Worm (Caenorhabditis elegans): ENCODE measurements around the gene sre-5.

Gene sre-5

DNA sequence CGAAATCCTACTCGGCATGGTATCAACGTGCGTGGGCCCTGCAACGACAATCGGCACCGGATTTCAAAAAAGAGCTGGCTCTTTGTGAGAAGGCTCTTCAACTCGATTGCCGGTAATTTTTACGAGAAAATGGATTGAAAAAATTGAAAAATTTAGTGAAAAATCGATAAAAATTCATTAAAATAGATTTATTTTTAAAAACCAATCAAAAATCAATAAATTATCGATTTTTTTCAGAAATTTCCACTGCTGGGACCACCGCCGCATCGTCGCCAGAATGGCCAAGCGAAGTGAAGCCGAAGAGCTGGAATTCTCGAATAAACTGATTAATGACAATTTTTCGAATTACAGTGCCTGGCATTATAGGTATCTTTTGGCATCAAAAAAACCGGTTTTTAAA is 37.1 kb upstream of the sre-5 start:
- TF ChIP-seq elt-1 (tag; optimal IDR thresholded peaks at IDR 0.05; ENCODE audit: borderline replicate concordance, insufficient read depth) (no peak), nhr-28 (tag; optimal IDR thresholded peaks at IDR 0.05) (no peak), mab-5 (tag; optimal IDR thresholded peaks at IDR 0.05) (no peak), sem-2 (GFP tag; optimal IDR thresholded peaks at IDR 0.05) (no peak), lin-13 (tag; optimal IDR thresholded peaks at IDR 0.05) (no peak), nhr-12 (tag; optimal IDR thresholded peaks at IDR 0.05) (no peak), lsy-2 (tag; optimal IDR thresholded peaks at IDR 0.05) (no peak), mep-1 (tag; optimal IDR thresholded peaks at IDR 0.05) (no peak), cnd-1 (tag; optimal IDR thresholded peaks at IDR 0.05) (no peak), nhr-76 (tag; optimal IDR thresholded peaks at IDR 0.05) (no peak), ham-2 (GFP tag; optimal IDR thresholded peaks at IDR 0.05) (no peak), ceh-43 (GFP tag; optimal IDR thresholded peaks at IDR 0.05) (no peak)

DNA sequence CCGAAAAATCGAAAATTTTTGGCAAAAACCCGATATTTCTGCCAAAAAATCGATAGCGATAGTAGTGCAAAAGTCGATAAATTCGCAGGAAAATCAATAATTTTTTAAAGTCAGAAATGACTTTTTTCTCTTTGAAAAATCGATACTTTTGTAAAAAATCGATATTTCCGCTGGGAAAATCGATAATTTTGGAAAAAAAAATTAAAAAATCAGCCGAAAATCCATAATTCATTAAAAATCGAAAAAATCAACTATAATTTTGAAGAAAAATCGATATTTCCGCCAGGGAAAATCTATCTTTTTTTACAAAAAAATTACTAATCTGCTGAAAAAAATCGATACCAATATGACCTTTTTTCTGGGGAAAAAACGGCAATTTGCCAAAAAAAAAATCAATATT is 33.5 kb upstream of the sre-5 start:
- no peak for TF ChIP-seq ces-1 (GFP tag; optimal IDR thresholded peaks at IDR 0.05)
- no peak for TF ChIP-seq elt-3 (tag; optimal IDR thresholded peaks at IDR 0.05)
- TF ChIP-seq lin-32 (GFP tag; optimal IDR thresholded peaks at IDR 0.05), result no peak
- TF ChIP-seq nhr-28 (tag; optimal IDR thresholded peaks at IDR 0.05), result no peak
- TF ChIP-seq ztf-11 (tag; optimal IDR thresholded peaks at IDR 0.05), result no peak
- TF ChIP-seq ham-2 (GFP tag; optimal IDR thresholded peaks at IDR 0.05), result no peak
- TF ChIP-seq drap-1 (GFP tag; optimal IDR thresholded peaks at IDR 0.05), result no peak
- TF ChIP-seq mls-2 (tag; optimal IDR thresholded peaks at IDR 0.05), result no peak
- TF ChIP-seq nhr-76 (tag; optimal IDR thresholded peaks at IDR 0.05), result no peak
- TF ChIP-seq unc-39 (tag; optimal IDR thresholded peaks at IDR 0.05), result no peak
- no peak for TF ChIP-seq zip-8 (tag; optimal IDR thresholded peaks at IDR 0.05)
- no peak for TF ChIP-seq ceh-43 (GFP tag; optimal IDR thresholded peaks at IDR 0.05)
- no peak for TF ChIP-seq cnd-1 (tag; optimal IDR thresholded peaks at IDR 0.05)
- no peak for TF ChIP-seq nhr-2 (tag; optimal IDR thresholded peaks at IDR 0.05)
- TF ChIP-seq ceh-83 (GFP tag; optimal IDR thresholded peaks at IDR 0.05), result no peak

DNA sequence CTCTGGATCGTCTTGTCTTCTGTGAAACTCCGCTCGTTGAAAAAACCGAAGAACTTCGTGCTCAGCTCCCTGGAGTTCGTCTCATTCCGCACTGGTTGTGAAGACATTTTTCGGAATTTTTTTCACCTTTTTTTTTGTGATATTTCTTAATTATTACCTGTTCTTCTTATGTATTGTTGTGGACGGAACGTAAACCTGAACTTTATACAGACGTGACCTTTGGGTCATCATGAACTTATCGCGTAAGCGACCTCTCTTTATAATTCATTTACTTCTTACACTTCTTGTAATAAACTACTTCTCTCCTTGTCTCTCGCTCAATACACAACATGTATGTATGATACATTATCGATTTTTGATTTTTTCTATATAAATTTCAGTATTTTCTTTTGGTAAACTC is 32.8 kb upstream of the sre-5 start, which contains the start of gene M57.1:
TSS of gene M57.1 (plus strand) at position 301 of the 400 bp plus-strand sequence.
- TF ChIP-seq nhr-12 (tag; optimal IDR thresholded peaks at IDR 0.05) (no peak), tbx-8 (GFP tag; optimal IDR thresholded peaks at IDR 0.05) (no peak), mep-1 (tag; optimal IDR thresholded peaks at IDR 0.05) (no peak)

DNA sequence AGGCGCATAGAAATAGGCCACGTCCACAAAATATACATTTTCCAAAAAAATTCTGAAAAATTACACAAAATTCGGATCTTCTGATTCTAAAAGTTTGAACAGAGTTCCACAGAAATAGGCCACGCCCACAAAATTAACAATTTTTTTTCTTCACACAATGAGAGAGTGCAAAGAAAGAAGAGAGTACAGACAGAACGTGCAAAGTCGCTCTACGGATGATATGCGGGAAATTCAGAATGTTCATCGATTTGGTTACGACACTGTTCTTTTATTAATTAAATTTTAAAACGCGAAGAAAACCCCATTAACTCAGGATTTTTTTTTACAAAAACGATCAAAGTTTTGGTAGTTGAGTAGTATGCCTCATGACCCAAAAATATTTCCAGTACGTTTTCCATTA is 32.0 kb upstream of the sre-5 start:
- TF ChIP-seq lin-13 (tag; optimal IDR thresholded peaks at IDR 0.05) (no peak), ceh-39 (tag; optimal IDR thresholded peaks at IDR 0.05) (peak; percentile 2), drap-1 (GFP tag; optimal IDR thresholded peaks at IDR 0.05) (no peak), ces-1 (GFP tag; optimal IDR thresholded peaks at IDR 0.05) (peak; percentile 55), ztf-11 (tag; optimal IDR thresholded peaks at IDR 0.05) (no peak), elt-1 (tag; optimal IDR thresholded peaks at IDR 0.05; ENCODE audit: borderline replicate concordance, insufficient read depth) (no peak), unc-62 (GFP tag; optimal IDR thresholded peaks at IDR 0.05) (no peak), nhr-12 (tag; optimal IDR thresholded peaks at IDR 0.05) (no peak)

DNA sequence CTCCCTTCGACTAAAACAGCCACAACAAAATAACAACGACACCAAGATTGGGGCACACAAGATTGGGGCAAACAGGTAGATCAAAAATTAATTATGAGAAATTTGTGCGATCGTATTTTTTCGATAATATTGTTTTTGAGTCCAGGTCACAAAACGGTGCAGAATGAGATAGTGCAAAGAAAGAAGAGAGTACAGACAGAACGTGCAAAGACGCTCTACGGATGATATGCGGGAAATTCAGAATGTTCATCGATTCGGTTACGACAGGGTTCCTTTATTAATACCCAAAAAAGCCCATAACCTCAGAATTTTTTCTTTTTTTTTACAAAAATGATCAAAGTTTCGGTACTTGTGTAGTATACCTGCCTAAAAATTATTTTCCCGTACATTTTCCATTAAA is 25.7 kb upstream of the sre-5 start:
- TF ChIP-seq elt-3 (tag; optimal IDR thresholded peaks at IDR 0.05) (no peak), nhr-12 (tag; optimal IDR thresholded peaks at IDR 0.05) (no peak), ceh-39 (tag; optimal IDR thresholded peaks at IDR 0.05) (peak; percentile 55), ztf-11 (tag; optimal IDR thresholded peaks at IDR 0.05) (no peak), lin-32 (GFP tag; optimal IDR thresholded peaks at IDR 0.05) (no peak)

DNA sequence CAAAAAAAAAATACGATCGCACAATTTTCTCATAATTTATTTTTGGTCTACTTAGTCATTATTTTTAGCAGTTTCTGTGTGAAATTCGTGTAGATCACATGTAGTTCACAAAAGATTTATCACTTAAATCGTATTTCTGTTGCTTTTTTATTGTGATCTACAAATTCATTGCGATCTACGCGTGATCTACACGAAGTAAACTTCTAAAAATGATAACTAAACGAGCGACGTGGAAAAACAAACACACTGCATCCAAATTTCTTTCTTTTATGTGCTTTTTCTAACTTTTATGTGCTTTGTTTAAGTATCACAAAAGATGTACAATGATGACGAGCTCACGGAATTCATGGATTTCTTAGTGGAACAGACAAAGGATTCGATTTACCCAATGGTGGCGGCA is 25.1 kb upstream of the sre-5 start, which contains the start of gene B0212.3:
TSS of gene B0212.3 (plus strand) at position 301 of the 400 bp plus-strand sequence.
- TF ChIP-seq unc-120 (tag; optimal IDR thresholded peaks at IDR 0.05; ENCODE audit: poor library complexity, severe bottlenecking) (no peak), sptf-1 (tag; optimal IDR thresholded peaks at IDR 0.05) (no peak), nhr-76 (tag; optimal IDR thresholded peaks at IDR 0.05) (no peak), ceh-39 (tag; optimal IDR thresholded peaks at IDR 0.05) (no peak), lin-32 (GFP tag; optimal IDR thresholded peaks at IDR 0.05) (no peak), mls-2 (tag; optimal IDR thresholded peaks at IDR 0.05) (no peak)

DNA sequence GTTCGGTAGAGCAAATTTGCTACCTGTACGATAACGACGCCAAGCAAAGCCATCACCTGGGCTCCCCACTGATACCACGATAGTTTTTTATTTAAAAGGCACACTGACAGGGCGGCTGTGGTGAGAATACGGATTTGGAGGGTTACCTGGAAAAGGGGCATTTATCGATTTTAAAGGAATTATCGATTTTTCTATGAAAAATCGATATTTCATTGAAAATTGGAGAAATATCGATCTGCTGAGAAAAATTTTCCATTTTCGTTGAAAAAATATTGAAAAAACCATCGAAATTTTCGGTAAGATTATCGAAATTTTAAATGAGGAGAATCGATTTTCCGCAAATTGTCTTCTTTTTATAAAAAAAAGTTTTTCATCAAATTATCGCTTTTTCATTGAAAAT is 19.9 kb upstream of the sre-5 start:
- TF ChIP-seq nhr-28 (tag; optimal IDR thresholded peaks at IDR 0.05), result no peak
- TF ChIP-seq sem-2 (GFP tag; optimal IDR thresholded peaks at IDR 0.05), result no peak
- TF ChIP-seq ceh-43 (GFP tag; optimal IDR thresholded peaks at IDR 0.05), result no peak
- no peak for TF ChIP-seq zip-8 (tag; optimal IDR thresholded peaks at IDR 0.05)
- TF ChIP-seq ceh-39 (tag; optimal IDR thresholded peaks at IDR 0.05), result no peak
- no peak for TF ChIP-seq mep-1 (tag; optimal IDR thresholded peaks at IDR 0.05)
- TF ChIP-seq nhr-2 (tag; optimal IDR thresholded peaks at IDR 0.05), result no peak
- no peak for TF ChIP-seq lsy-2 (tag; optimal IDR thresholded peaks at IDR 0.05)
- TF ChIP-seq snpc-4 (tag; optimal IDR thresholded peaks at IDR 0.05), result no peak
- no peak for TF ChIP-seq flh-1 (GFP tag; optimal IDR thresholded peaks at IDR 0.05)
- TF ChIP-seq mab-5 (tag; optimal IDR thresholded peaks at IDR 0.05), result no peak
- no peak for TF ChIP-seq unc-120 (tag; optimal IDR thresholded peaks at IDR 0.05; ENCODE audit: poor library complexity, severe bottlenecking)
- TF ChIP-seq hlh-1 (tag; optimal IDR thresholded peaks at IDR 0.05), result no peak
- no peak for TF ChIP-seq blmp-1 (tag; optimal IDR thresholded peaks at IDR 0.05)
- no peak for TF ChIP-seq sptf-1 (tag; optimal IDR thresholded peaks at IDR 0.05)
- TF ChIP-seq lin-32 (GFP tag; optimal IDR thresholded peaks at IDR 0.05), result no peak

All from whole organism, mixed stage, embryonic.